Worm (Caenorhabditis elegans): ENCODE data around the gene C14A6.6.

DNA sequence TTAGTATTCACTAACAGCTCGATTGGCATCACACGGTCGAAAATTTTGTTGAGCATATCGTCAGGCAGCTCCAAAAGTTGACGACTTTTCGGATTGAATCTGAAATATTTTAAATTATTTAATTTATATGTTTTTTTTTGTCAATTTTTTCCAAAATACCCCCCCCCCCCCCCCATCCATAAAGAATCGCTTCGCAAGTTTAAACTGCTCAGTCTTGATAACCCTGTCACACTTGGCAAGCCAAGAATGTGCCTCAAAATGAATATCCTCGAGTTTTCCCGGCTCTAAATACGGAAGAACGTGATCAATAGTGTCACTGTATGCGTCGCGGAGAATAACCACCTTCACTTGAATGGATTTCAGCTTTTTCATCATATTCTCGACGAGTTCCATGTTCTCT lies 33.9 kb downstream of the C14A6.6 start, which contains the start of gene Y37H2A.18:
- TF ChIP-seq lin-15B (tag; optimal IDR thresholded peaks at IDR 0.05) (no peak), mdl-1 (tag; optimal IDR thresholded peaks at IDR 0.05) (no peak), zag-1 (tag; optimal IDR thresholded peaks at IDR 0.05) (no peak), fkh-10 (GFP tag; optimal IDR thresholded peaks at IDR 0.05) (no peak)

Data from whole organism, L3 larva.